Worm (Caenorhabditis elegans) whole organism, L4 larva: ENCODE data around the gene B0507.2.

Source experiments
- D1046.2 ChIP-seq: fragments of 200-800 bp; sonication (Bioruptor generic); IDR thresholded peaks from 2 replicates; pipeline ENCODE4 v1.3.6; 2022; ENCODE audit warnings: missing genetic modification characterization, missing compliant biosample characterization
- F10B5.3 ChIP-seq: sonication (generic microtip); optimal IDR thresholded peaks from 2 replicates; lab custom pipeline; 2016; ENCODE audit warnings: mild to moderate bottlenecking, missing genetic modification characterization, missing compliant biosample characterization
- F26F4.8 ChIP-seq: fragments of 200-800 bp; sonication (Bioruptor generic); conservative IDR thresholded peaks from 2 replicates; pipeline ENCODE4 v1.3.6; 2022; ENCODE audit warnings: missing genetic modification characterization, missing compliant biosample characterization
- F44E2.7 ChIP-seq: fragments of 200-800 bp; sonication (Bioruptor generic); IDR thresholded peaks from 2 replicates; pipeline ENCODE4 v2.1.2; 2022; ENCODE audit warnings: missing genetic modification characterization, missing compliant biosample characterization
- R02D3.7 ChIP-seq: fragments of 150-350 bp; sonication (generic microtip); optimal IDR thresholded peaks from 3 replicates; lab custom pipeline; 2014; ENCODE audit warnings: missing biosample characterization, missing genetic modification characterization
- T20F7.1 ChIP-seq: fragments of 200-800 bp; sonication (Bioruptor generic); optimal IDR thresholded peaks from 2 replicates; lab custom pipeline; 2018; ENCODE audit warnings: mild to moderate bottlenecking, missing genetic modification characterization, missing compliant biosample characterization
- T26A8.4 ChIP-seq: fragments of 200-800 bp; sonication (Bioruptor generic); IDR thresholded peaks from 2 replicates; pipeline ENCODE4 v1.3.6; 2022; ENCODE audit warnings: missing genetic modification characterization, missing compliant biosample characterization
- Y5F2A.4 ChIP-seq: fragments of 200-800 bp; sonication (Bioruptor generic); optimal IDR thresholded peaks from 2 replicates; lab custom pipeline; 2018; ENCODE audit warnings: mild to moderate bottlenecking, missing genetic modification characterization, missing compliant biosample characterization
- Y75B8A.6 ChIP-seq: fragments of 200-800 bp; sonication (Bioruptor generic); IDR thresholded peaks from 2 replicates; pipeline ENCODE4 v1.3.6; 2022; ENCODE audit warnings: missing genetic modification reagents, missing genetic modification characterization, missing compliant biosample characterization
- ZK337.2 ChIP-seq: fragments of 200-800 bp; sonication (Bioruptor generic); IDR thresholded peaks from 2 replicates; pipeline ENCODE4 v1.3.6; 2022; ENCODE audit warnings: missing genetic modification reagents, missing genetic modification characterization, missing compliant biosample characterization
- aly-2 ChIP-seq: sonication (generic microtip); optimal IDR thresholded peaks from 2 replicates; lab custom pipeline; 2018; ENCODE audit warnings: missing biosample characterization, missing genetic modification characterization
- ama-1 ChIP-seq: fragments of 150-350 bp; optimal IDR thresholded peaks from 2 replicates; lab custom pipeline; 2014; ENCODE audit warnings: inconsistent platforms, mixed read lengths
- arid-1 ChIP-seq: fragments of 200-800 bp; sonication (Bioruptor generic); conservative IDR thresholded peaks from 2 replicates; pipeline ENCODE4 v1.3.6; 2022; ENCODE audit warnings: missing genetic modification reagents, missing genetic modification characterization, missing compliant biosample characterization
- ctbp-1 ChIP-seq: fragments of 200-800 bp; sonication (Bioruptor generic); IDR thresholded peaks from 2 replicates; pipeline ENCODE4 v1.3.6; 2022; ENCODE audit warnings: missing genetic modification reagents, missing genetic modification characterization, missing compliant biosample characterization
- daf-16 ChIP-seq, 3 experiments: sonication (generic microtip); optimal IDR thresholded peaks; 2 replicates each; lab custom pipeline; 2016 to 2017; ENCODE audit warnings: missing genetic modification characterization in 3 of 3, missing genetic modification reagents in 3 of 3, mild to moderate bottlenecking in 2 of 3, missing compliant biosample characterization in 2 of 3, missing biosample characterization in 1 of 3, moderate library complexity in 1 of 3
- dmd-9 ChIP-seq: fragments of 200-800 bp; sonication (Bioruptor generic); IDR thresholded peaks from 2 replicates; pipeline ENCODE4 v1.3.6; 2022; ENCODE audit warnings: missing genetic modification reagents, missing genetic modification characterization, missing compliant biosample characterization
- dpl-1 ChIP-seq: fragments of 150-350 bp; optimal IDR thresholded peaks from 2 replicates; lab custom pipeline; 2014; ENCODE audit warnings: missing biosample characterization, missing genetic modification reagents, missing genetic modification characterization
- dve-1 ChIP-seq: sonication (generic microtip); optimal IDR thresholded peaks from 2 replicates; lab custom pipeline; 2017; ENCODE audit warnings: antibody characterized with exemption, mild to moderate bottlenecking, missing genetic modification characterization, missing compliant biosample characterization; ENCODE audit not compliant: insufficient read depth
- fkh-10 ChIP-seq: fragments of 150-350 bp; optimal IDR thresholded peaks from 2 replicates; lab custom pipeline; 2014; ENCODE audit warnings: missing biosample characterization, missing genetic modification reagents, missing genetic modification characterization
- hif-1 ChIP-seq, 2 experiments: sonication (generic microtip); optimal IDR thresholded peaks; 2 replicates each; lab custom pipeline; 2016 to 2017; ENCODE audit warnings: missing compliant biosample characterization in 2 of 2, missing genetic modification characterization in 2 of 2, missing genetic modification reagents in 2 of 2, missing genotype in 2 of 2, mild to moderate bottlenecking in 1 of 2
- hlh-30 ChIP-seq: sonication (generic microtip); optimal IDR thresholded peaks from 2 replicates; lab custom pipeline; 2017; ENCODE audit warnings: antibody characterized with exemption, mild to moderate bottlenecking, missing genetic modification characterization, missing compliant biosample characterization; ENCODE audit not compliant: insufficient read depth
- lin-13 ChIP-seq: fragments of 150-350 bp; optimal IDR thresholded peaks from 2 replicates; lab custom pipeline; 2014; ENCODE audit warnings: missing biosample characterization, missing genetic modification reagents, missing genetic modification characterization
- lin-15B ChIP-seq: fragments of 150-350 bp; sonication (generic microtip); optimal IDR thresholded peaks from 3 replicates; lab custom pipeline; 2014; ENCODE audit warnings: missing biosample characterization, missing genetic modification characterization
- madf-5 ChIP-seq, 2 experiments: fragments of 200-800 bp; sonication (Bioruptor generic); IDR thresholded peaks; 2 replicates each; pipeline ENCODE4 v1.3.6; 2022; ENCODE audit warnings: missing compliant biosample characterization in 2 of 2, missing genetic modification characterization in 2 of 2
- mdt-29 ChIP-seq: fragments of 200-800 bp; sonication (Bioruptor generic); IDR thresholded peaks from 2 replicates; pipeline ENCODE4 v1.3.6; 2022; ENCODE audit warnings: missing genetic modification reagents, missing genetic modification characterization, missing compliant biosample characterization
- mes-2 ChIP-seq: sonication (generic microtip); optimal IDR thresholded peaks from 2 replicates; lab custom pipeline; 2016; ENCODE audit warnings: missing genotype, mild to moderate bottlenecking, missing genetic modification characterization, missing compliant biosample characterization; ENCODE audit not compliant: poor library complexity, severe bottlenecking
- mxl-2 ChIP-seq: fragments of 200-800 bp; sonication (Bioruptor generic); conservative IDR thresholded peaks from 2 replicates; pipeline ENCODE4 v1.3.6; 2022; ENCODE audit warnings: missing genetic modification reagents, missing genetic modification characterization, missing compliant biosample characterization
- nhr-25 ChIP-seq: sonication (generic microtip); optimal IDR thresholded peaks from 2 replicates; lab custom pipeline; 2017; ENCODE audit warnings: missing genetic modification characterization, mild to moderate bottlenecking, missing compliant biosample characterization, antibody characterized with exemption, moderate library complexity, borderline replicate concordance; ENCODE audit not compliant: insufficient read depth
- nhr-28 ChIP-seq: fragments of 150-350 bp; optimal IDR thresholded peaks from 2 replicates; lab custom pipeline; 2014; ENCODE audit warnings: missing biosample characterization, missing genetic modification characterization
- nhr-42 ChIP-seq: fragments of 200-800 bp; sonication (Bioruptor generic); IDR thresholded peaks from 2 replicates; pipeline ENCODE4 v1.3.6; 2022; ENCODE audit warnings: missing genetic modification characterization, missing compliant biosample characterization
- nhr-6 ChIP-seq: fragments of 150-350 bp; optimal IDR thresholded peaks from 2 replicates; lab custom pipeline; 2014; ENCODE audit warnings: missing biosample characterization, missing genetic modification characterization
- nhr-77 ChIP-seq: fragments of 150-350 bp; optimal IDR thresholded peaks from 2 replicates; lab custom pipeline; 2014; ENCODE audit warnings: missing biosample characterization, missing genetic modification characterization
- pha-4 ChIP-seq, 2 experiments: fragments of 150-350 bp in 1 of 2; fragments of 200-800 bp in 1 of 2; sonication (Bioruptor generic) in 1 of 2; IDR thresholded peaks in 1 of 2; optimal IDR thresholded peaks in 1 of 2; 2 replicates each; pipeline versions ENCODE4 v1.3.6 to Lab custom; 2014 to 2022; ENCODE audit warnings: missing genetic modification characterization in 2 of 2, missing genetic modification reagents in 2 of 2, missing biosample characterization in 1 of 2, missing compliant biosample characterization in 1 of 2
- php-3 ChIP-seq: fragments of 200-800 bp; sonication (Bioruptor generic); IDR thresholded peaks from 2 replicates; pipeline ENCODE4 v1.3.6; 2022; ENCODE audit warnings: missing genetic modification reagents, missing genetic modification characterization, missing compliant biosample characterization
- pqm-1 ChIP-seq: sonication (generic microtip); optimal IDR thresholded peaks from 2 replicates; lab custom pipeline; 2017; ENCODE audit warnings: missing biosample characterization, missing genetic modification characterization
- skn-1 ChIP-seq: fragments of 150-350 bp; optimal IDR thresholded peaks from 2 replicates; lab custom pipeline; 2014; ENCODE audit warnings: missing biosample characterization, missing genetic modification characterization
- tag-97 ChIP-seq: fragments of 200-800 bp; sonication (Bioruptor generic); IDR thresholded peaks from 2 replicates; pipeline ENCODE4 v1.3.6; 2022; ENCODE audit warnings: missing genetic modification characterization, missing compliant biosample characterization
- tra-1 ChIP-seq: fragments of 200-800 bp; sonication (Bioruptor generic); IDR thresholded peaks from 2 replicates; pipeline ENCODE4 v1.3.6; 2022; ENCODE audit warnings: missing genetic modification reagents, missing genetic modification characterization, missing compliant biosample characterization
- unc-39 ChIP-seq: sonication (generic microtip); optimal IDR thresholded peaks from 2 replicates; lab custom pipeline; 2017; ENCODE audit warnings: missing biosample characterization, missing genetic modification characterization
- unc-62 ChIP-seq, 3 experiments: fragments of 150-350 bp in 1 of 3; sonication (generic microtip); optimal IDR thresholded peaks in 2 of 3; peaks in 1 of 3; 1 replicate in 1 of 3; 2 replicates in 2 of 3; lab custom pipeline; 2014 to 2017; ENCODE audit warnings: missing biosample characterization in 3 of 3, missing genetic modification characterization in 3 of 3, missing genetic modification reagents in 3 of 3, missing genotype in 1 of 3
- vab-7 ChIP-seq: fragments of 200-800 bp; sonication (Bioruptor generic); IDR thresholded peaks from 2 replicates; pipeline ENCODE4 v1.3.6; 2022; ENCODE audit warnings: missing genetic modification reagents, missing genetic modification characterization, missing compliant biosample characterization
- zag-1 ChIP-seq: fragments of 150-350 bp; optimal IDR thresholded peaks from 2 replicates; lab custom pipeline; 2014; ENCODE audit warnings: missing biosample characterization, missing genetic modification characterization
- zfp-2 ChIP-seq: sonication (generic microtip); optimal IDR thresholded peaks from 2 replicates; lab custom pipeline; 2016; ENCODE audit warnings: mild to moderate bottlenecking, missing genetic modification characterization, missing compliant biosample characterization
- zip-11 ChIP-seq: fragments of 200-800 bp; sonication (Bioruptor generic); IDR thresholded peaks from 2 replicates; pipeline ENCODE4 v1.3.6; 2022; ENCODE audit warnings: missing genetic modification characterization, missing compliant biosample characterization
- ztf-11 ChIP-seq: fragments of 150-350 bp; optimal IDR thresholded peaks from 2 replicates; lab custom pipeline; 2014; ENCODE audit warnings: missing biosample characterization, missing genetic modification characterization

B0507.2 gene

DNA sequence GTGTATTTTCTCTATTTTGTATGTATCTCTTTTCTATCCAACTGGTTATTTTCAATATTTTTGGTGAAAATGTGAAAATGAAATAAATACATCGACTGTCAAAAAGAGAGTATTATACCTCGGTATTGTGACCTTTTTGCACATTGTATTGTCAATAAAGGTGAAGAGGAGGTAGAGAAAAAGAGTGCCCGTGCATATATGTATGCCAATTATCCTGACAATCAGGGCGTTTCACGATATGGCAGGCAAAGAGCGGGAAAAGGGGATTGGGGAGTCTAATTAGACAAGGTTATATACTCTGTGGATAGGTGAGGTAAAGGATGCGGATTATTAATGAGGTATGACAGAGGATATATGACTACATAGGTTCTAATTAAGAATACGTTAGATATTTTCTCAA, 22.8 kb downstream of the B0507.2 start:
- TF ChIP-seq daf-16 (GFP tag; optimal IDR thresholded peaks at IDR 0.05; lab: Kevin White, UChicago) (no peak), daf-16 (tag; optimal IDR thresholded peaks at IDR 0.05; lab: Kevin White, UChicago) (peak; percentile 34), hif-1 (tag; optimal IDR thresholded peaks at IDR 0.05; lab: Kevin White, UChicago) (no peak), mxl-2 (GFP tag; lab: Robert Waterston, UW) (no peak), nhr-28 (tag; lab: Kevin White, UChicago) (no peak), pha-4 (GFP tag; IDR thresholded peaks at IDR 0.05; lab: Robert Waterston, UW) (no peak), pha-4 (tag; optimal IDR thresholded peaks at IDR 0.05; lab: Kevin White, UChicago) (peak; percentile 45), Y5F2A.4 (GFP tag; lab: Kevin White, UChicago) (no peak), F26F4.8 (GFP tag; lab: Robert Waterston, UW) (no peak), pqm-1 (tag; lab: Kevin White, UChicago) (peak; percentile 7), ama-1 (no peak), nhr-6 (tag; lab: Kevin White, UChicago) (peak; percentile 1)

DNA sequence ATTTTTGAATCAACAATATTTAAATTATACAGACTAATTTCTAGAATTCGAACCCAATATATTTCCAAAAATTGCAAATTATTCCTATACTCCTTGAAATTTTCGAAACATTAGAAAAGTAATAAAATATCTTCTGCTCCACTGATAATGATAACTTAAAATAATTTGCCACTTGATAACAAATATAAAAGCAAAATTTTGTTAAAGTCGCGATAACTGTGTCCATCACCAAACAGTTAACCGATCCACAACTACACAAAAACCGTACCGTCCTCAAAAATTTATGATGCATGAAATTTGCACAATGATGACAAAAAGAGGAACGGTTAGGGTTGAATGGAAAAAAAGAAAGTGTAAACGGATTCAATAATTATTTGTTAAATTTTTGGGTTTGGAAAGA, 24.3 kb downstream of the B0507.2 start:
- TF ChIP-seq unc-62 (GFP tag; optimal IDR thresholded peaks at IDR 0.05 in 1 of 2; lab: Kevin White, UChicago) (peak in 1 of 2 experiments; percentile 91), unc-62 (tag; optimal IDR thresholded peaks at IDR 0.05; lab: Kevin White, UChicago) (no peak), Y75B8A.6 (no peak), hlh-30 (tag; lab: Kevin White, UChicago) (no peak), mdt-29 (no peak)

DNA sequence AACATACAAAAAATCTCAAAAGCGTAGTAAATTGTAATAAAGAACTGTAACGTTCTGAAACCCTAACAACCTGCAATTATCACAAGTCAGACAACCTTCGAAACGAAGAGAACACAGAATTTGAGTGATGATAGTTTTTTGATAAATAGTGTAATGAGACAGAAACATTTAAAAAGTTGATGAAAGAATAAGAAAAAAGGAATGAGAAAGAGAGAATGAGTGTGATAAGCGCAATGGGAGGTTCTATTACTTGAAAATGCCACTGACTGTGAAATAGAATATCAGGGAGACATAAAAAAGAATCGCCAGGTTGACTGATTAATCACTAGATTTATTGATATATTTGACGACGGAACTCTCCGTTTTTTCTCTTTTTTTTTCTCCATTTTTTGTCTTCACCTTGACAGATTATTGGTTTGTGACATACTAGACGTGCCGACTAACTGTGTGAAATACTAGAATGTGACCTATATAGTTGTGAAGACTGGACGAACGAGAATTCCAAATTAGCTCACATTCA, 25.2 kb downstream of the B0507.2 start:
- TF ChIP-seq madf-5 (GFP tag; IDR thresholded peaks at IDR 0.05; lab: Robert Waterston, UW), result no peak
- TF ChIP-seq F10B5.3, result no peak
- TF ChIP-seq php-3 (GFP tag; lab: Robert Waterston, UW), result no peak
- no peak for TF ChIP-seq arid-1 (GFP tag; lab: Robert Waterston, UW)
- no peak for TF ChIP-seq ctbp-1 (GFP tag; lab: Robert Waterston, UW)
- TF ChIP-seq ztf-11, result no peak
- no peak for TF ChIP-seq nhr-42 (GFP tag; lab: Robert Waterston, UW)
- TF ChIP-seq unc-62 (GFP tag; optimal IDR thresholded peaks at IDR 0.05 in 1 of 2; lab: Kevin White, UChicago), result peak in 1 of 2 experiments; percentile 13
- TF ChIP-seq unc-62 (tag; optimal IDR thresholded peaks at IDR 0.05; lab: Kevin White, UChicago), result no peak
- TF ChIP-seq zip-11 (GFP tag; lab: Robert Waterston, UW), result no peak
- TF ChIP-seq dve-1 (tag; lab: Kevin White, UChicago), result no peak
- no peak for TF ChIP-seq R02D3.7
- TF ChIP-seq T20F7.1 (GFP tag; lab: Kevin White, UChicago), result no peak
- TF ChIP-seq ZK337.2 (GFP tag; lab: Robert Waterston, UW), result no peak
- no peak for TF ChIP-seq zag-1 (tag; lab: Kevin White, UChicago)
- no peak for TF ChIP-seq dpl-1 (GFP tag; lab: Kevin White, UChicago)
- TF ChIP-seq D1046.2 (GFP tag; lab: Robert Waterston, UW), result no peak
- TF ChIP-seq lin-13 (GFP tag; lab: Kevin White, UChicago), result no peak
- TF ChIP-seq fkh-10 (GFP tag; lab: Kevin White, UChicago), result no peak
- TF ChIP-seq vab-7 (GFP tag; lab: Robert Waterston, UW), result no peak
- no peak for TF ChIP-seq mes-2 (tag; lab: Kevin White, UChicago)
- no peak for TF ChIP-seq aly-2
- TF ChIP-seq mxl-2 (GFP tag; lab: Robert Waterston, UW), result no peak
- TF ChIP-seq skn-1 (tag; lab: Kevin White, UChicago), result no peak
- no peak for TF ChIP-seq T26A8.4 (GFP tag; lab: Robert Waterston, UW)
- TF ChIP-seq F44E2.7, result no peak
- TF ChIP-seq nhr-77 (tag; lab: Kevin White, UChicago), result peak; percentile 32
- TF ChIP-seq hif-1 (tag; optimal IDR thresholded peaks at IDR 0.05; lab: Kevin White, UChicago), result no peak
- no peak for TF ChIP-seq nhr-25 (tag; lab: Kevin White, UChicago)
- TF ChIP-seq unc-39, result no peak
- no peak for TF ChIP-seq dmd-9 (GFP tag; lab: Robert Waterston, UW)
- peak; percentile 60; the same call in 1 of the 2 replicates for TF ChIP-seq tra-1 (GFP tag; lab: Robert Waterston, UW)
- TF ChIP-seq nhr-28 (tag; lab: Kevin White, UChicago), result peak; percentile 66
- TF ChIP-seq F26F4.8 (GFP tag; lab: Robert Waterston, UW), result no peak
- peak; percentile 44 for TF ChIP-seq pqm-1 (tag; lab: Kevin White, UChicago)
- TF ChIP-seq lin-15B (tag; lab: Kevin White, UChicago), result no peak
- no peak for TF ChIP-seq tag-97 (GFP tag; lab: Robert Waterston, UW)
- TF ChIP-seq zfp-2 (tag; lab: Kevin White, UChicago), result no peak
